Worm (Caenorhabditis elegans) whole organism, late embryonic: ENCODE data around the gene F18A1.7.

ENCODE experiments used
- C08G9.2 ChIP-seq: sonication (generic microtip); optimal IDR thresholded peaks from 2 replicates; lab custom pipeline; 2016; ENCODE audit warnings: mild to moderate bottlenecking, missing genetic modification characterization, moderate library complexity, missing compliant biosample characterization
- F13H6.1 ChIP-seq: sonication (generic microtip); optimal IDR thresholded peaks from 2 replicates; lab custom pipeline; 2016; ENCODE audit warnings: missing genetic modification characterization, missing compliant biosample characterization
- K02D7.2 ChIP-seq: sonication (generic microtip); optimal IDR thresholded peaks from 2 replicates; lab custom pipeline; 2017; ENCODE audit warnings: mild to moderate bottlenecking, missing genetic modification characterization, missing compliant biosample characterization
- K09A11.1 ChIP-seq: sonication (generic microtip); optimal IDR thresholded peaks from 2 replicates; lab custom pipeline; 2017; ENCODE audit warnings: antibody characterized with exemption, mild to moderate bottlenecking, missing genetic modification characterization, missing compliant biosample characterization; ENCODE audit not compliant: insufficient read depth
- ceh-9 ChIP-seq: sonication (generic microtip); optimal IDR thresholded peaks from 2 replicates; lab custom pipeline; 2016; ENCODE audit warnings: mild to moderate bottlenecking, missing genetic modification characterization, inconsistent platforms, missing compliant biosample characterization
- dve-1 ChIP-seq: sonication (generic microtip); optimal IDR thresholded peaks from 2 replicates; lab custom pipeline; 2017; ENCODE audit warnings: antibody characterized with exemption, mild to moderate bottlenecking, missing genetic modification characterization, missing compliant biosample characterization
- fkh-10 ChIP-seq: fragments of 150-350 bp; optimal IDR thresholded peaks from 2 replicates; lab custom pipeline; 2014; ENCODE audit warnings: missing biosample characterization, missing genetic modification reagents, missing genetic modification characterization
- hlh-6 ChIP-seq: sonication (generic microtip); optimal IDR thresholded peaks from 2 replicates; lab custom pipeline; 2016; ENCODE audit warnings: missing genotype, missing genetic modification characterization, missing compliant biosample characterization
- nfya-1 ChIP-seq: sonication (generic microtip); optimal IDR thresholded peaks from 2 replicates; lab custom pipeline; 2017; ENCODE audit warnings: missing genetic modification characterization, mild to moderate bottlenecking, missing compliant biosample characterization, antibody characterized with exemption, moderate library complexity
- nhr-11 ChIP-seq: fragments of 150-350 bp; optimal IDR thresholded peaks from 2 replicates; lab custom pipeline; 2014; ENCODE audit warnings: missing biosample characterization, missing genetic modification characterization
- pqm-1 ChIP-seq: sonication (generic microtip); optimal IDR thresholded peaks from 2 replicates; lab custom pipeline; 2016; ENCODE audit warnings: missing genetic modification characterization, missing compliant biosample characterization
- ref-2 ChIP-seq: sonication (generic microtip); optimal IDR thresholded peaks from 2 replicates; lab custom pipeline; 2016; ENCODE audit warnings: missing genetic modification characterization, missing compliant biosample characterization
- unc-42 ChIP-seq: sonication (generic microtip); optimal IDR thresholded peaks from 2 replicates; lab custom pipeline; 2016; ENCODE audit warnings: missing genotype, missing genetic modification characterization, missing compliant biosample characterization

ce11 chrII:7709301-7709754 is 45.8 kb upstream of the F18A1.7 start, which contains the start of gene sre-1:
- TF ChIP-seq F13H6.1 (no peak), nfya-1 (tag; lab: Kevin White, UChicago) (no peak), ceh-9 (tag; lab: Kevin White, UChicago) (no peak), C08G9.2 (tag; lab: Kevin White, UChicago) (no peak), dve-1 (tag; lab: Kevin White, UChicago) (no peak), nhr-11 (tag; lab: Kevin White, UChicago) (no peak), K02D7.2 (no peak), pqm-1 (tag; lab: Kevin White, UChicago) (no peak), K09A11.1 (tag; lab: Kevin White, UChicago) (no peak), fkh-10 (GFP tag; lab: Kevin White, UChicago) (no peak), unc-42 (tag; lab: Kevin White, UChicago) (no peak), ref-2 (tag; lab: Kevin White, UChicago) (no peak), hlh-6 (tag; lab: Kevin White, UChicago) (no peak)
